Worm (Caenorhabditis elegans) whole organism, young adult: ENCODE data around the gene sru-11.

Source experiments
- B0336.3 ChIP-seq: fragments of 200-800 bp; sonication (Bioruptor generic); IDR thresholded peaks from 2 replicates; pipeline ENCODE4 v1.3.6; 2022; ENCODE audit warnings: missing genetic modification characterization, missing compliant biosample characterization
- F10E7.11 ChIP-seq: sonication (generic microtip); optimal IDR thresholded peaks from 2 replicates; lab custom pipeline; 2017; ENCODE audit warnings: mild to moderate bottlenecking, missing genetic modification characterization, moderate library complexity, missing compliant biosample characterization
- F57C9.4 ChIP-seq: sonication (generic microtip); optimal IDR thresholded peaks from 2 replicates; lab custom pipeline; 2017; ENCODE audit warnings: mild to moderate bottlenecking, missing genetic modification characterization, missing compliant biosample characterization
- Y56A3A.18 ChIP-seq: fragments of 200-800 bp; sonication (Bioruptor generic); IDR thresholded peaks from 2 replicates; pipeline ENCODE4 v1.3.6; 2022; ENCODE audit warnings: missing genetic modification reagents, missing genetic modification characterization, missing compliant biosample characterization
- aptf-2 ChIP-seq: fragments of 200-800 bp; sonication (Bioruptor generic); conservative IDR thresholded peaks from 2 replicates; pipeline ENCODE4 v1.3.6; 2022; ENCODE audit warnings: missing genetic modification reagents, missing genetic modification characterization, missing compliant biosample characterization
- attf-6 ChIP-seq: fragments of 200-800 bp; sonication (Bioruptor generic); IDR thresholded peaks from 2 replicates; pipeline ENCODE4 v1.3.6; 2022; ENCODE audit warnings: missing genetic modification reagents, missing genetic modification characterization, missing compliant biosample characterization
- madf-10 ChIP-seq: sonication (generic microtip); optimal IDR thresholded peaks from 2 replicates; lab custom pipeline; 2016; ENCODE audit warnings: mild to moderate bottlenecking, missing genetic modification characterization, missing compliant biosample characterization
- mcd-1 ChIP-seq: fragments of 200-800 bp; sonication (Bioruptor generic); IDR thresholded peaks from 2 replicates; pipeline ENCODE4 v1.3.6; 2022; ENCODE audit warnings: missing genetic modification reagents, missing genetic modification characterization, missing compliant biosample characterization
- rcor-1 ChIP-seq: fragments of 200-800 bp; sonication (Bioruptor generic); IDR thresholded peaks from 2 replicates; pipeline ENCODE4 v1.3.6; 2022; ENCODE audit warnings: missing genetic modification reagents, missing genetic modification characterization, missing compliant biosample characterization
- snpc-4 ChIP-seq, 5 experiments: fragments of 150-350 bp in 1 of 5; sonication (generic microtip) in 4 of 5; optimal IDR thresholded peaks; 2 replicates each; lab custom pipeline; 2014 to 2018; ENCODE audit warnings: missing genetic modification characterization in 5 of 5, missing biosample characterization in 3 of 5, antibody characterized with exemption in 2 of 5, mild to moderate bottlenecking in 2 of 5, missing compliant biosample characterization in 2 of 5, missing genotype in 2 of 5, moderate library complexity in 2 of 5, missing genetic modification reagents in 1 of 5
- unc-130 ChIP-seq: sonication (generic microtip); optimal IDR thresholded peaks from 2 replicates; lab custom pipeline; 2016; ENCODE audit warnings: missing genetic modification reagents, missing genetic modification characterization, missing compliant biosample characterization
- unc-62 ChIP-seq: fragments of 150-350 bp; optimal IDR thresholded peaks from 2 replicates; lab custom pipeline; 2014; ENCODE audit warnings: missing biosample characterization, missing genetic modification reagents, missing genetic modification characterization
- zfh-2 ChIP-seq: fragments of 200-800 bp; sonication (Bioruptor generic); conservative IDR thresholded peaks from 2 replicates; pipeline ENCODE4 v1.3.6; 2022; ENCODE audit warnings: missing genetic modification reagents, missing genetic modification characterization, missing compliant biosample characterization

- TF ChIP-seq snpc-4 (GFP tag; optimal IDR thresholded peaks at IDR 0.05; lab: Kevin White, UChicago): no peak
- no peak for TF ChIP-seq snpc-4 (tag; optimal IDR thresholded peaks at IDR 0.05; lab: Kevin White, UChicago)
- no peak for TF ChIP-seq B0336.3 (GFP tag; lab: Robert Waterston, UW)
- no peak for TF ChIP-seq unc-130 (GFP tag; lab: Kevin White, UChicago)
- no peak for TF ChIP-seq F57C9.4 (tag; lab: Kevin White, UChicago)
- no peak for TF ChIP-seq unc-62 (GFP tag; lab: Kevin White, UChicago)
- TF ChIP-seq attf-6: no peak
- no peak for TF ChIP-seq madf-10 (tag; lab: Kevin White, UChicago)
- TF ChIP-seq zfh-2 (GFP tag; lab: Robert Waterston, UW): no peak
- TF ChIP-seq aptf-2 (GFP tag; lab: Robert Waterston, UW): no peak
- no peak for TF ChIP-seq rcor-1 (GFP tag; lab: Robert Waterston, UW)
- TF ChIP-seq F10E7.11 (tag; lab: Kevin White, UChicago): no peak
- TF ChIP-seq Y56A3A.18: no peak
- TF ChIP-seq mcd-1: no peak
These were observed 2.4 kb downstream of the sru-11 start, which contains the start of gene Y45F10B.12 for ce11 chrIV:13587175-13587574.
